Worm (Caenorhabditis elegans) whole organism, L1 larva: ENCODE data around the gene sam-4.
A peak's percentile ranks its signal among the peaks of the same experiment; 100 is the strongest.

ENCODE experiments used
- C04F5.9 ChIP-seq: sonication (generic microtip); optimal IDR thresholded peaks from 2 replicates; lab custom pipeline; 2016; ENCODE audit warnings: missing genetic modification characterization, missing compliant biosample characterization
- F16B12.6 ChIP-seq: fragments of 150-350 bp; optimal IDR thresholded peaks from 2 replicates; lab custom pipeline; 2014; ENCODE audit warnings: missing biosample characterization, missing genetic modification characterization
- aha-1 ChIP-seq: fragments of 150-350 bp; optimal IDR thresholded peaks from 2 replicates; lab custom pipeline; 2014; ENCODE audit warnings: missing biosample characterization, missing genetic modification characterization
- alr-1 ChIP-seq: fragments of 200-800 bp; sonication (Bioruptor generic); optimal IDR thresholded peaks from 2 replicates; lab custom pipeline; 2018; ENCODE audit warnings: borderline replicate concordance, mild to moderate bottlenecking, missing genetic modification characterization, missing compliant biosample characterization
- blmp-1 ChIP-seq: fragments of 150-350 bp; optimal IDR thresholded peaks from 2 replicates; lab custom pipeline; 2014; ENCODE audit warnings: missing biosample characterization, missing genetic modification characterization
- ceh-8 ChIP-seq: fragments of 200-800 bp; sonication (Bioruptor generic); optimal IDR thresholded peaks from 2 replicates; lab custom pipeline; 2018; ENCODE audit warnings: mild to moderate bottlenecking, missing genetic modification characterization, moderate library complexity, missing compliant biosample characterization
- ceh-82 ChIP-seq, 3 experiments: fragments of 150-350 bp in 1 of 3; sonication (generic microtip) in 2 of 3; optimal IDR thresholded peaks; 2 replicates each; lab custom pipeline; 2014 to 2017; ENCODE audit warnings: missing biosample characterization in 3 of 3, missing genetic modification characterization in 3 of 3
- ceh-90 ChIP-seq: sonication (generic microtip); optimal IDR thresholded peaks from 2 replicates; lab custom pipeline; 2016; ENCODE audit warnings: missing genetic modification characterization, missing compliant biosample characterization
- ces-1 ChIP-seq: fragments of 150-350 bp; optimal IDR thresholded peaks from 2 replicates; lab custom pipeline; 2014; ENCODE audit warnings: missing biosample characterization, missing genetic modification reagents, missing genetic modification characterization
- dsc-1 ChIP-seq: sonication (generic microtip); optimal IDR thresholded peaks from 2 replicates; lab custom pipeline; 2016; ENCODE audit warnings: mild to moderate bottlenecking, missing genetic modification characterization, missing compliant biosample characterization
- efl-1 ChIP-seq, 4 experiments: fragments of 150-350 bp; optimal IDR thresholded peaks in 3 of 4; peaks in 1 of 4; 1 replicate in 1 of 4; 2 replicates in 3 of 4; lab custom pipeline; 2014; ENCODE audit warnings: missing biosample characterization in 2 of 4, missing genetic modification characterization in 2 of 4, missing genetic modification reagents in 2 of 4
- efl-3 ChIP-seq: fragments of 200-800 bp; sonication (Bioruptor generic); optimal IDR thresholded peaks from 2 replicates; lab custom pipeline; 2018; ENCODE audit warnings: mild to moderate bottlenecking, missing genetic modification characterization, missing compliant biosample characterization
- egl-27 ChIP-seq, 2 experiments: fragments of 150-350 bp in 1 of 2; sonication (generic microtip); optimal IDR thresholded peaks; 3 replicates each; lab custom pipeline; 2017 to 2018; ENCODE audit warnings: missing biosample characterization in 2 of 2, missing genetic modification characterization in 2 of 2, missing genetic modification reagents in 2 of 2
- elt-2 ChIP-seq: sonication (generic microtip); optimal IDR thresholded peaks from 2 replicates; lab custom pipeline; 2016; ENCODE audit warnings: missing genetic modification characterization, mild to moderate bottlenecking, inconsistent platforms, missing compliant biosample characterization, missing genetic modification reagents
- elt-3 ChIP-seq, 6 experiments: fragments of 150-350 bp in 1 of 6; sonication (generic microtip); optimal IDR thresholded peaks; 2 replicates each; lab custom pipeline; 2017 to 2018; ENCODE audit warnings: missing biosample characterization in 6 of 6, missing genetic modification characterization in 6 of 6, inconsistent platforms in 1 of 6
- fkh-4 ChIP-seq: sonication (generic microtip); optimal IDR thresholded peaks from 2 replicates; lab custom pipeline; 2016; ENCODE audit warnings: missing compliant biosample characterization, missing genetic modification characterization, borderline replicate concordance
- fkh-8 ChIP-seq: sonication (generic microtip); optimal IDR thresholded peaks from 2 replicates; lab custom pipeline; 2016; ENCODE audit warnings: mild to moderate bottlenecking, missing genetic modification characterization, missing compliant biosample characterization
- fos-1 ChIP-seq: fragments of 150-350 bp; optimal IDR thresholded peaks from 2 replicates; lab custom pipeline; 2014; ENCODE audit warnings: missing biosample characterization, missing genetic modification characterization
- grh-1 ChIP-seq: fragments of 200-800 bp; sonication (Bioruptor generic); IDR thresholded peaks from 2 replicates; pipeline ENCODE4 v1.3.6; 2022; ENCODE audit warnings: missing genetic modification reagents, missing genetic modification characterization, missing compliant biosample characterization
- hpl-2 ChIP-seq: fragments of 150-350 bp; optimal IDR thresholded peaks from 2 replicates; lab custom pipeline; 2014; ENCODE audit warnings: missing biosample characterization, missing genetic modification reagents, missing genetic modification characterization
- isw-1 ChIP-seq: fragments of 200-800 bp; sonication (Bioruptor generic); IDR thresholded peaks from 2 replicates; pipeline ENCODE4 v1.3.6; 2022; ENCODE audit warnings: missing genetic modification characterization, missing compliant biosample characterization
- jun-1 ChIP-seq: fragments of 150-350 bp; optimal IDR thresholded peaks from 2 replicates; lab custom pipeline; 2014; ENCODE audit warnings: missing biosample characterization, missing genetic modification reagents, missing genetic modification characterization
- lin-13 ChIP-seq: fragments of 150-350 bp; optimal IDR thresholded peaks from 2 replicates; lab custom pipeline; 2014; ENCODE audit warnings: missing biosample characterization, missing genetic modification reagents, missing genetic modification characterization
- lin-14 ChIP-seq: fragments of 200-800 bp; sonication (Bioruptor generic); optimal IDR thresholded peaks from 2 replicates; lab custom pipeline; 2018; ENCODE audit warnings: mild to moderate bottlenecking, missing genetic modification characterization, moderate library complexity, missing compliant biosample characterization
- lin-15B ChIP-seq: fragments of 150-350 bp; sonication (generic microtip); optimal IDR thresholded peaks from 3 replicates; lab custom pipeline; 2014; ENCODE audit warnings: missing biosample characterization, missing genetic modification characterization
- lin-35 ChIP-seq, 2 experiments: fragments of 150-350 bp; optimal IDR thresholded peaks; 2 replicates each; lab custom pipeline; 2014; ENCODE audit warnings: missing biosample characterization in 2 of 2, missing genetic modification characterization in 2 of 2, missing genetic modification reagents in 2 of 2
- lin-39 ChIP-seq: fragments of 150-350 bp; optimal IDR thresholded peaks from 2 replicates; lab custom pipeline; 2014; ENCODE audit warnings: missing biosample characterization, missing genetic modification reagents, missing genetic modification characterization
- lsy-2 ChIP-seq, 2 experiments: fragments of 150-350 bp; optimal IDR thresholded peaks; 2 replicates each; lab custom pipeline; 2014; ENCODE audit warnings: missing biosample characterization in 2 of 2, missing genetic modification characterization in 2 of 2
- mab-9 ChIP-seq: fragments of 200-800 bp; sonication (Bioruptor generic); IDR thresholded peaks from 2 replicates; pipeline ENCODE4 v1.3.6; 2022; ENCODE audit warnings: missing genetic modification reagents, missing genetic modification characterization, missing compliant biosample characterization
- mdl-1 ChIP-seq, 2 experiments: fragments of 150-350 bp; optimal IDR thresholded peaks; 2 replicates each; lab custom pipeline; 2014 to 2017; ENCODE audit warnings: missing biosample characterization in 2 of 2, missing genetic modification characterization in 2 of 2, inconsistent platforms in 1 of 2
- mep-1 ChIP-seq: fragments of 150-350 bp; optimal IDR thresholded peaks from 2 replicates; lab custom pipeline; 2014; ENCODE audit warnings: missing biosample characterization, missing genetic modification characterization
- nhr-12 ChIP-seq: sonication (generic microtip); optimal IDR thresholded peaks from 2 replicates; lab custom pipeline; 2017; ENCODE audit warnings: missing biosample characterization, missing genetic modification characterization
- nhr-19 ChIP-seq: fragments of 200-800 bp; sonication (Bioruptor generic); conservative IDR thresholded peaks from 2 replicates; pipeline ENCODE4 v1.3.6; 2022; ENCODE audit warnings: missing genetic modification characterization, missing compliant biosample characterization
- nhr-20 ChIP-seq: sonication (generic microtip); optimal IDR thresholded peaks from 2 replicates; lab custom pipeline; 2016; ENCODE audit warnings: mild to moderate bottlenecking, missing genetic modification characterization, missing compliant biosample characterization
- nhr-237 ChIP-seq: fragments of 150-350 bp; optimal IDR thresholded peaks from 2 replicates; lab custom pipeline; 2014; ENCODE audit warnings: missing biosample characterization, missing genetic modification characterization
- nhr-76 ChIP-seq: sonication (generic microtip); optimal IDR thresholded peaks from 2 replicates; lab custom pipeline; 2017; ENCODE audit warnings: missing biosample characterization, missing genetic modification characterization
- nhr-77 ChIP-seq: fragments of 150-350 bp; optimal IDR thresholded peaks from 2 replicates; lab custom pipeline; 2014; ENCODE audit warnings: missing biosample characterization, missing genetic modification characterization
- nhr-84 ChIP-seq: sonication (generic microtip); optimal IDR thresholded peaks from 2 replicates; lab custom pipeline; 2017; ENCODE audit warnings: missing biosample characterization, missing genetic modification characterization
- nhr-90 ChIP-seq: sonication (generic microtip); optimal IDR thresholded peaks from 2 replicates; lab custom pipeline; 2016; ENCODE audit warnings: mild to moderate bottlenecking, missing genetic modification characterization, missing compliant biosample characterization; ENCODE audit not compliant: poor library complexity
- pag-3 ChIP-seq: sonication (generic microtip); optimal IDR thresholded peaks from 2 replicates; lab custom pipeline; 2017; ENCODE audit warnings: missing genetic modification characterization, mild to moderate bottlenecking, missing compliant biosample characterization, antibody characterized with exemption, borderline replicate concordance; ENCODE audit not compliant: insufficient read depth
- pax-3 ChIP-seq: fragments of 200-800 bp; sonication (Bioruptor generic); optimal IDR thresholded peaks from 2 replicates; lab custom pipeline; 2018; ENCODE audit warnings: mild to moderate bottlenecking, missing genetic modification characterization, moderate library complexity, missing compliant biosample characterization
- pqm-1 ChIP-seq: sonication (generic microtip); optimal IDR thresholded peaks from 3 replicates; lab custom pipeline; 2017; ENCODE audit warnings: missing biosample characterization, missing genetic modification characterization
- snpc-4 ChIP-seq: fragments of 150-350 bp; optimal IDR thresholded peaks from 2 replicates; lab custom pipeline; 2014; ENCODE audit warnings: missing biosample characterization, missing genetic modification characterization
- snu-23 ChIP-seq: sonication (generic microtip); optimal IDR thresholded peaks from 2 replicates; lab custom pipeline; 2016; ENCODE audit warnings: missing genetic modification characterization, missing compliant biosample characterization
- sptf-1 ChIP-seq: fragments of 150-350 bp; optimal IDR thresholded peaks from 2 replicates; lab custom pipeline; 2014; ENCODE audit warnings: missing biosample characterization, missing genetic modification characterization
- unc-62 ChIP-seq: fragments of 150-350 bp; optimal IDR thresholded peaks from 2 replicates; lab custom pipeline; 2014; ENCODE audit warnings: missing biosample characterization, missing genetic modification reagents, missing genetic modification characterization
- unc-86 ChIP-seq: sonication (generic microtip); optimal IDR thresholded peaks from 2 replicates; lab custom pipeline; 2016; ENCODE audit warnings: missing genetic modification characterization, missing compliant biosample characterization
- unc-98 ChIP-seq: fragments of 200-800 bp; sonication (Bioruptor generic); IDR thresholded peaks from 2 replicates; pipeline ENCODE4 v1.3.6; 2022; ENCODE audit warnings: missing genetic modification characterization, missing compliant biosample characterization
- xbp-1 ChIP-seq: sonication (generic microtip); optimal IDR thresholded peaks from 2 replicates; lab custom pipeline; 2016; ENCODE audit warnings: missing genetic modification characterization, missing compliant biosample characterization
- zip-4 ChIP-seq: fragments of 200-800 bp; sonication (Bioruptor generic); optimal IDR thresholded peaks from 2 replicates; lab custom pipeline; 2018; ENCODE audit warnings: mild to moderate bottlenecking, missing genetic modification characterization, moderate library complexity, missing compliant biosample characterization
- ztf-11 ChIP-seq, 2 experiments: sonication (generic microtip); optimal IDR thresholded peaks; 2 replicates each; lab custom pipeline; 2016 to 2017; ENCODE audit warnings: missing genetic modification characterization in 2 of 2, missing biosample characterization in 1 of 2, missing compliant biosample characterization in 1 of 2
- ztf-4 ChIP-seq: fragments of 150-350 bp; optimal IDR thresholded peaks from 2 replicates; lab custom pipeline; 2014; ENCODE audit warnings: missing biosample characterization, missing genetic modification characterization

Gene sam-4

DNA sequence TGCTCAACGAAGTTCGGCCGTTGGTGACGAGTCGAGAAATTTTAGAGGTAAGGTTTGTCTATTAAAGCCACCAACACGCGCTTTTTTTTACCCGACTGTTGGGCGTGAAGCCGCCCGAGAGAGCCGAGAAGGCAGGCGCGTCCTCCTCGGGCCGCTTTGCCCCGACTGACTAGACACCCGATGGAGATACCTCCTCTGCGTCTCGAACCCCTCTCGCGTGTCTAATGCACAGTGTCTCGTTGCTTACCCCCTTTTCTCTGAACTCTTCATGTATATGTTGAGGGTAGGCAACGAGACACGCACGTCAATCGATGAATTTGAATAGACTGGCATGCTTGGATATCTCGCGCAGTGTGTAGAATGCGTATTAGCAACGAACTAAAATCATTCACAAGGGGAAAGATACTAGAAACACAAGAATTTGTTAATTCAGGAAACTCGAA is 12.7 kb upstream of the sam-4 start:
- TF ChIP-seq sptf-1 (tag; lab: Kevin White, UChicago) (no peak), pag-3 (tag; lab: Kevin White, UChicago) (no peak), lin-15B (tag; lab: Kevin White, UChicago) (no peak), lin-35 (GFP tag; optimal IDR thresholded peaks at IDR 0.05; lab: Kevin White, UChicago) (peak; percentile 75 to 77), egl-27 (tag; optimal IDR thresholded peaks at IDR 0.05; lab: Kevin White, UChicago) (peak in 1 of 2 experiments; percentile 2), jun-1 (tag; lab: Kevin White, UChicago) (peak; percentile 62), hpl-2 (GFP tag; lab: Kevin White, UChicago) (no peak), ceh-90 (tag; lab: Kevin White, UChicago) (no peak), pqm-1 (tag; lab: Kevin White, UChicago) (peak; percentile 41), zip-4 (GFP tag; lab: Kevin White, UChicago) (peak; percentile 45), xbp-1 (tag; lab: Kevin White, UChicago) (peak; percentile 82), nhr-90 (tag; lab: Kevin White, UChicago) (peak; percentile 82), grh-1 (GFP tag; lab: Robert Waterston, UW) (peak; percentile 73), snu-23 (GFP tag; lab: Kevin White, UChicago) (peak; percentile 88), unc-98 (GFP tag; lab: Robert Waterston, UW) (no peak), efl-3 (GFP tag; lab: Kevin White, UChicago) (no peak), mab-9 (GFP tag; lab: Robert Waterston, UW) (peak; percentile 71), isw-1 (GFP tag; lab: Robert Waterston, UW) (peak; percentile 75), ceh-8 (GFP tag; lab: Kevin White, UChicago) (peak; percentile 21), nhr-76 (tag; lab: Kevin White, UChicago) (peak; percentile 36), nhr-237 (tag; lab: Kevin White, UChicago) (peak; percentile 47), nhr-77 (tag; lab: Kevin White, UChicago) (peak; percentile 83), snpc-4 (tag; lab: Kevin White, UChicago) (peak; percentile 58), nhr-12 (no peak), ztf-11 (tag; optimal IDR thresholded peaks at IDR 0.05; lab: Kevin White, UChicago) (peak in 1 of 2 experiments; percentile 77), C04F5.9 (tag; lab: Kevin White, UChicago) (no peak), aha-1 (no peak), mdl-1 (tag; optimal IDR thresholded peaks at IDR 0.05; lab: Kevin White, UChicago) (peak in 1 of 2 experiments; percentile 53), alr-1 (tag; lab: Kevin White, UChicago) (no peak), nhr-84 (tag; lab: Kevin White, UChicago) (peak; percentile 66), nhr-19 (peak; percentile 84), efl-1 (optimal IDR thresholded peaks at IDR 0.05; lab: Kevin White, UChicago) (peak; percentile 74 to 76), efl-1 (GFP tag; optimal IDR thresholded peaks at IDR 0.05 in 1 of 2; lab: Kevin White, UChicago) (peak; percentile 54 to 93), mep-1 (tag; lab: Kevin White, UChicago) (peak; percentile 67), ceh-82 (tag; optimal IDR thresholded peaks at IDR 0.05; lab: Kevin White, UChicago) (peak; percentile 76 to 92 (median 90)), elt-2 (peak; percentile 80), fos-1 (peak; percentile 84), blmp-1 (tag; lab: Kevin White, UChicago) (peak; percentile 47), elt-3 (tag; optimal IDR thresholded peaks at IDR 0.05; lab: Kevin White, UChicago) (peak in 1 of 6 experiments; percentile 43), unc-86 (tag; lab: Kevin White, UChicago) (peak; percentile 83), ces-1 (peak; percentile 67), lin-14 (GFP tag; lab: Kevin White, UChicago) (peak; percentile 88), fkh-4 (tag; lab: Kevin White, UChicago) (peak; percentile 26), nhr-20 (peak; percentile 87), lin-39 (tag; lab: Kevin White, UChicago) (no peak), fkh-8 (peak; percentile 92), dsc-1 (tag; lab: Kevin White, UChicago) (peak; percentile 76), lsy-2 (tag; optimal IDR thresholded peaks at IDR 0.05; lab: Kevin White, UChicago) (peak; percentile 77 to 88), ztf-4 (tag; lab: Kevin White, UChicago) (peak; percentile 98), unc-62 (GFP tag; lab: Kevin White, UChicago) (no peak), lin-13 (GFP tag; lab: Kevin White, UChicago) (peak; percentile 73), F16B12.6 (peak; percentile 31), pax-3 (peak; percentile 86)
